Fruit fly (Drosophila melanogaster) whole organism, prepupa: ENCODE measurements around the gene CG12116.

ENCODE experiments used
- Blimp-1 ChIP-seq: fragments of 200-800 bp; sonication (Bioruptor generic); optimal IDR thresholded peaks from 3 replicates; lab custom pipeline; 2017; ENCODE audit warnings: missing biosample characterization, missing genetic modification characterization, mild to moderate bottlenecking, moderate library complexity, missing genetic modification reagents
- CG10631 ChIP-seq: fragments of 200-800 bp; sonication (Bioruptor generic); optimal IDR thresholded peaks from 2 replicates; lab custom pipeline; 2016; ENCODE audit warnings: missing biosample characterization, missing genetic modification characterization
- CG10669 ChIP-seq: fragments of 200-800 bp; sonication (Bioruptor generic); optimal IDR thresholded peaks from 3 replicates; lab custom pipeline; 2018; ENCODE audit warnings: missing biosample characterization, mild to moderate bottlenecking, missing genetic modification characterization, moderate library complexity
- CG11902 ChIP-seq: fragments of 200-800 bp; sonication (Bioruptor generic); optimal IDR thresholded peaks from 3 replicates; lab custom pipeline; 2016; ENCODE audit warnings: missing biosample characterization, missing genetic modification characterization
- CG15336 ChIP-seq: fragments of 200-800 bp; sonication (Bioruptor generic); IDR thresholded peaks from 2 replicates; pipeline ENCODE4 v1.3.6; 2022; ENCODE audit warnings: missing biosample characterization, missing genetic modification characterization
- CG1621 ChIP-seq: fragments of 200-800 bp; sonication (Bioruptor generic); optimal IDR thresholded peaks from 3 replicates; lab custom pipeline; 2018; ENCODE audit warnings: missing biosample characterization, mild to moderate bottlenecking, missing genetic modification characterization
- CG32006 ChIP-seq: fragments of 200-800 bp; sonication (Bioruptor generic); optimal IDR thresholded peaks from 3 replicates; lab custom pipeline; 2017; ENCODE audit warnings: missing biosample characterization, mild to moderate bottlenecking, missing genetic modification characterization
- CG4318 ChIP-seq: fragments of 200-800 bp; sonication (Bioruptor generic); optimal IDR thresholded peaks from 3 replicates; lab custom pipeline; 2017; ENCODE audit warnings: missing biosample characterization, mild to moderate bottlenecking, missing genetic modification characterization
- CG6163 ChIP-seq: fragments of 200-800 bp; sonication (Bioruptor generic); IDR thresholded peaks from 3 replicates; pipeline ENCODE4 v1.3.6; 2022; ENCODE audit warnings: missing biosample characterization, missing genetic modification characterization
- CG6276 ChIP-seq: fragments of 200-800 bp; sonication (Bioruptor generic); optimal IDR thresholded peaks from 2 replicates; lab custom pipeline; 2017; ENCODE audit warnings: missing biosample characterization, mild to moderate bottlenecking, missing genetic modification characterization
- CG6792 ChIP-seq: fragments of 200-800 bp; sonication (Bioruptor generic); optimal IDR thresholded peaks from 3 replicates; lab custom pipeline; 2016; ENCODE audit warnings: missing biosample characterization, missing genetic modification characterization
- CG6854 ChIP-seq: fragments of 200-800 bp; sonication (Bioruptor generic); optimal IDR thresholded peaks from 2 replicates; lab custom pipeline; 2017; ENCODE audit warnings: missing biosample characterization, mild to moderate bottlenecking, missing genetic modification characterization
- CG8319 ChIP-seq: fragments of 200-800 bp; sonication (Bioruptor generic); optimal IDR thresholded peaks from 3 replicates; lab custom pipeline; 2016; ENCODE audit warnings: missing biosample characterization, missing genetic modification characterization
- CG9139 ChIP-seq: fragments of 200-800 bp; sonication (Bioruptor generic); optimal IDR thresholded peaks from 3 replicates; lab custom pipeline; 2017; ENCODE audit warnings: missing biosample characterization, mild to moderate bottlenecking, missing genetic modification characterization
- Eip75B ChIP-seq: fragments of 200-800 bp; sonication (Bioruptor generic); optimal IDR thresholded peaks from 3 replicates; lab custom pipeline; 2016; ENCODE audit warnings: missing biosample characterization, missing genetic modification characterization
- Ets21C ChIP-seq: fragments of 200-800 bp; sonication (Bioruptor generic); optimal IDR thresholded peaks from 3 replicates; lab custom pipeline; 2016; ENCODE audit warnings: missing biosample characterization, missing genetic modification characterization
- Gug ChIP-seq: fragments of 200-800 bp; sonication (Bioruptor generic); IDR thresholded peaks from 2 replicates; pipeline ENCODE4 v1.3.6; 2022; ENCODE audit warnings: missing biosample characterization, missing genetic modification characterization
- Hr38 ChIP-seq: sonication (Bioruptor generic); optimal IDR thresholded peaks from 2 replicates; lab custom pipeline; 2016; ENCODE audit warnings: missing biosample characterization, missing genetic modification characterization
- Lpt ChIP-seq: fragments of 200-800 bp; sonication (Bioruptor generic); optimal IDR thresholded peaks from 3 replicates; lab custom pipeline; 2016; ENCODE audit warnings: missing biosample characterization, missing genetic modification characterization
- OdsH ChIP-seq: fragments of 200-800 bp; sonication (Bioruptor generic); optimal IDR thresholded peaks from 3 replicates; lab custom pipeline; 2016; ENCODE audit warnings: missing biosample characterization, missing genetic modification characterization
- Smox ChIP-seq: fragments of 200-800 bp; sonication (Bioruptor generic); optimal IDR thresholded peaks from 3 replicates; lab custom pipeline; 2016; ENCODE audit warnings: missing biosample characterization, missing genetic modification characterization
- Sox102F ChIP-seq: fragments of 200-800 bp; sonication (Bioruptor generic); optimal IDR thresholded peaks from 2 replicates; lab custom pipeline; 2016; ENCODE audit warnings: missing biosample characterization, mild to moderate bottlenecking, missing genetic modification characterization
- Sox14 ChIP-seq: fragments of 200-800 bp; sonication (Bioruptor generic); optimal IDR thresholded peaks from 3 replicates; lab custom pipeline; 2016; ENCODE audit warnings: missing biosample characterization, missing genetic modification characterization
- achi ChIP-seq: fragments of 200-800 bp; sonication (Bioruptor generic); optimal IDR thresholded peaks from 3 replicates; lab custom pipeline; 2016; ENCODE audit warnings: missing biosample characterization, missing genetic modification characterization
- acj6 ChIP-seq: fragments of 200-800 bp; sonication (Bioruptor generic); optimal IDR thresholded peaks from 3 replicates; lab custom pipeline; 2016; ENCODE audit warnings: missing biosample characterization, missing genetic modification characterization
- dac ChIP-seq: fragments of 200-800 bp; sonication (Bioruptor generic); optimal IDR thresholded peaks from 2 replicates; lab custom pipeline; 2017; ENCODE audit warnings: missing biosample characterization, mild to moderate bottlenecking, missing genetic modification characterization
- dsx ChIP-seq: fragments of 200-800 bp; optimal IDR thresholded peaks from 3 replicates; lab custom pipeline; 2019; ENCODE audit warnings: missing biosample characterization, mild to moderate bottlenecking, missing genetic modification characterization, moderate library complexity; ENCODE audit not compliant: poor library complexity, severe bottlenecking
- eg ChIP-seq: fragments of 200-800 bp; sonication (Bioruptor generic); IDR thresholded peaks from 3 replicates; pipeline ENCODE4 v1.3.6; 2022; ENCODE audit warnings: missing biosample characterization, missing genetic modification characterization
- esn ChIP-seq: fragments of 200-800 bp; sonication (Bioruptor generic); optimal IDR thresholded peaks from 2 replicates; lab custom pipeline; 2016; ENCODE audit warnings: missing biosample characterization, mild to moderate bottlenecking, missing genetic modification characterization, moderate library complexity
- fd59A ChIP-seq: fragments of 200-800 bp; sonication (Bioruptor generic); optimal IDR thresholded peaks from 2 replicates; lab custom pipeline; 2017; ENCODE audit warnings: missing biosample characterization, mild to moderate bottlenecking, missing genetic modification characterization, missing genetic modification reagents
- fd85E ChIP-seq: fragments of 200-800 bp; sonication (Bioruptor generic); optimal IDR thresholded peaks from 3 replicates; lab custom pipeline; 2016; ENCODE audit warnings: missing biosample characterization, missing genetic modification characterization
- fkh ChIP-seq: fragments of 200-800 bp; sonication (Bioruptor generic); optimal IDR thresholded peaks from 3 replicates; lab custom pipeline; 2017; ENCODE audit warnings: missing biosample characterization, mild to moderate bottlenecking, missing genetic modification characterization, moderate library complexity
- lz ChIP-seq: fragments of 200-800 bp; sonication (Bioruptor generic); optimal IDR thresholded peaks from 3 replicates; lab custom pipeline; 2016; ENCODE audit warnings: missing biosample characterization, missing genetic modification characterization
- pdm3 ChIP-seq: fragments of 200-800 bp; sonication (Bioruptor generic); optimal IDR thresholded peaks from 3 replicates; lab custom pipeline; 2016; ENCODE audit warnings: missing biosample characterization, missing genetic modification characterization
- salr ChIP-seq, 2 experiments: fragments of 200-800 bp; sonication (Bioruptor generic); optimal IDR thresholded peaks; 3 replicates each; lab custom pipeline; 2016 to 2018; ENCODE audit warnings: missing biosample characterization in 2 of 2, missing genetic modification characterization in 2 of 2, mild to moderate bottlenecking in 1 of 2
- spab ChIP-seq: fragments of 200-800 bp; sonication (Bioruptor generic); optimal IDR thresholded peaks from 2 replicates; lab custom pipeline; 2017; ENCODE audit warnings: missing biosample characterization, mild to moderate bottlenecking, missing genetic modification characterization, missing genetic modification reagents
- svp ChIP-seq: fragments of 200-800 bp; sonication (Bioruptor generic); peaks from one replicate; lab custom pipeline; 2016; ENCODE audit warnings: missing biosample characterization, missing genetic modification characterization
- vri ChIP-seq: fragments of 200-800 bp; sonication (Bioruptor generic); optimal IDR thresholded peaks from 3 replicates; lab custom pipeline; 2016; ENCODE audit warnings: missing biosample characterization, mild to moderate bottlenecking, missing genetic modification characterization

The CG12116 gene

dm6 chrX:8484778-8485177, 16.0 kb upstream of the CG12116 start:
- TF ChIP-seq Ets21C (GFP tag; lab: Kevin White, UChicago) (no peak), Hr38 (no peak), CG6163 (GFP tag; lab: Robert Waterston, UW) (no peak), Smox (GFP tag; lab: Kevin White, UChicago) (no peak), Gug (no peak), CG10631 (GFP tag; lab: Kevin White, UChicago) (no peak), CG9139 (GFP tag; lab: Kevin White, UChicago) (no peak), CG32006 (GFP tag; lab: Kevin White, UChicago) (no peak), Sox102F (GFP tag; lab: Kevin White, UChicago) (no peak), fkh (GFP tag; lab: Kevin White, UChicago) (no peak), Eip75B (GFP tag; lab: Kevin White, UChicago) (no peak), spab (GFP tag; lab: Kevin White, UChicago) (no peak)

DNA sequence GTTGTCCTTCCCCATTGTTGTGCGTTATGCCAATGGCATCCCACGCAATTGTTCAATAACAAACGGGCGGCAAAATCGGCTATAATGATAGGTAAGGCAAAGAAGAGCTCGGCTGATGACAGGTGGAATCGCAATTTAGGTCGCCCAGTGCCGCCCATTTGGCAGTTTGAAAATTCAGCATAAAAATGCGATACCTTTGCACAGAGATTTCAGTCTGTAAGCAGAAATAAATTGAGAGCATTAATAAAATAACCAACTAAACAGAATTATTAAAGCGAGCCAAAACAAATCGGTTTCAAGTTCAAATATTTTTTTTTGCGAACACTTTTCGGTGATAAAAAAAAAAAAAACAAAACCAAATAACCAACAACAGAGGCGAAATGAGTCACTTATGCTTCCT, 14.9 kb upstream of the CG12116 start, which contains the start of gene CG33223:
Gene CG33223, minus strand, starts transcription at position 215 of the 400 bp plus-strand sequence.
- TF ChIP-seq Smox (GFP tag; lab: Kevin White, UChicago), result no peak
- no peak for TF ChIP-seq CG8319 (GFP tag; lab: Kevin White, UChicago)
- TF ChIP-seq CG4318, result no peak
- no peak for TF ChIP-seq OdsH
- no peak for TF ChIP-seq fd85E (GFP tag; lab: Kevin White, UChicago)
- no peak for TF ChIP-seq CG6276 (GFP tag; lab: Kevin White, UChicago)
- no peak for TF ChIP-seq vri
- TF ChIP-seq Sox102F (GFP tag; lab: Kevin White, UChicago), result no peak
- TF ChIP-seq lz, result no peak
- TF ChIP-seq dac (GFP tag; lab: Kevin White, UChicago), result no peak
- no peak for TF ChIP-seq Hr38
- TF ChIP-seq pdm3, result no peak
- TF ChIP-seq Eip75B (GFP tag; lab: Kevin White, UChicago), result no peak
- no peak for TF ChIP-seq acj6 (GFP tag; lab: Kevin White, UChicago)
- no peak for TF ChIP-seq fd59A
- no peak for TF ChIP-seq dsx
- TF ChIP-seq, all 60 proteins: peak for 0

- no peak for TF ChIP-seq Gug
- TF ChIP-seq CG6854, result no peak
- TF ChIP-seq achi (GFP tag; lab: Kevin White, UChicago), result no peak
- no peak for TF ChIP-seq CG15336 (GFP tag; lab: Robert Waterston, UW)
- no peak for TF ChIP-seq CG6792 (GFP tag; lab: Kevin White, UChicago)
- no peak for TF ChIP-seq fkh (GFP tag; lab: Kevin White, UChicago)
- no peak for TF ChIP-seq CG11902 (GFP tag; lab: Kevin White, UChicago)
- TF ChIP-seq CG1621 (tag; lab: Kevin White, UChicago), result no peak
- no peak for TF ChIP-seq svp
These were observed 12.7 kb upstream of the CG12116 start, which contains the start of gene Cp38 for dm6 chrX:8481462-8481861. Gene Cp38 (plus strand): TSS chrX:8481837.

dm6 chrX:8479031-8479568, 10.3 kb upstream of the CG12116 start, which contains the start of gene Cp36:
Gene Cp36 (plus strand): TSS chrX:8479319.
- TF ChIP-seq eg (no peak), Lpt (no peak), CG6854 (no peak), CG15336 (GFP tag; lab: Robert Waterston, UW) (no peak), fd85E (GFP tag; lab: Kevin White, UChicago) (no peak), OdsH (no peak), fkh (GFP tag; lab: Kevin White, UChicago) (no peak), CG10669 (no peak), Gug (no peak), Sox14 (GFP tag; lab: Kevin White, UChicago) (no peak), lz (no peak), Blimp-1 (GFP tag; lab: Kevin White, UChicago) (no peak), esn (GFP tag; lab: Kevin White, UChicago) (no peak), Hr38 (no peak), CG32006 (GFP tag; lab: Kevin White, UChicago) (no peak), salr (GFP tag; optimal IDR thresholded peaks at IDR 0.05; lab: Kevin White, UChicago) (no peak)
- TF ChIP-seq, all 60 proteins: peak for 0
